Fruit fly (Drosophila melanogaster) whole organism, embryonic: ENCODE measurements around the gene IFT54.

ENCODE experiments used
- CG10147 ChIP-seq: fragments of 200-800 bp; sonication (Bioruptor generic); optimal IDR thresholded peaks from 2 replicates; lab custom pipeline; 2019; ENCODE audit warnings: missing biosample characterization, mild to moderate bottlenecking, missing genetic modification characterization, moderate library complexity
- CG13296 ChIP-seq: fragments of 200-800 bp; sonication (Bioruptor generic); optimal IDR thresholded peaks from 3 replicates; lab custom pipeline; 2018; ENCODE audit warnings: missing biosample characterization, mild to moderate bottlenecking, missing genetic modification characterization
- CG15601 ChIP-seq: fragments of 200-800 bp; sonication (Bioruptor generic); optimal IDR thresholded peaks from 3 replicates; lab custom pipeline; 2019; ENCODE audit warnings: missing biosample characterization, mild to moderate bottlenecking, missing genetic modification characterization, moderate library complexity
- CG1603 ChIP-seq: fragments of 200-800 bp; sonication (Bioruptor generic); optimal IDR thresholded peaks from 2 replicates; lab custom pipeline; 2019; ENCODE audit warnings: missing biosample characterization, mild to moderate bottlenecking, missing genetic modification characterization, moderate library complexity
- CG17186 ChIP-seq: fragments of 200-800 bp; sonication (Bioruptor generic); optimal IDR thresholded peaks from 3 replicates; lab custom pipeline; 2017; ENCODE audit warnings: missing biosample characterization, missing genetic modification reagents, missing genetic modification characterization
- CG17385 ChIP-seq: fragments of 200-800 bp; sonication (Bioruptor generic); optimal IDR thresholded peaks from 3 replicates; lab custom pipeline; 2018; ENCODE audit warnings: missing biosample characterization, mild to moderate bottlenecking, missing genetic modification characterization
- CG17612 ChIP-seq: fragments of 200-800 bp; sonication (Bioruptor generic); IDR thresholded peaks from 2 replicates; pipeline ENCODE4 v1.3.6; 2022; ENCODE audit warnings: missing biosample characterization, missing genetic modification characterization
- CG1832 ChIP-seq: fragments of 200-800 bp; sonication (Bioruptor generic); optimal IDR thresholded peaks from 2 replicates; lab custom pipeline; 2017; ENCODE audit warnings: missing biosample characterization, mild to moderate bottlenecking, missing genetic modification characterization, inconsistent platforms
- CG34224 ChIP-seq: fragments of 200-800 bp; sonication (Bioruptor generic); IDR thresholded peaks from 3 replicates; pipeline ENCODE4 v1.3.6; 2022; ENCODE audit warnings: missing biosample characterization, missing genetic modification characterization; ENCODE audit not compliant: partially characterized antibody
- CG3995 ChIP-seq: fragments of 200-800 bp; sonication (Bioruptor generic); optimal IDR thresholded peaks from 3 replicates; lab custom pipeline; 2016; ENCODE audit warnings: missing biosample characterization, missing genetic modification characterization
- CG4282 ChIP-seq: fragments of 200-800 bp; sonication (Bioruptor generic); optimal IDR thresholded peaks from 2 replicates; lab custom pipeline; 2016; ENCODE audit warnings: missing biosample characterization, missing genetic modification characterization
- CG4404 ChIP-seq: fragments of 200-800 bp; sonication (Bioruptor generic); IDR thresholded peaks from 2 replicates; pipeline ENCODE4 v1.3.6; 2022; ENCODE audit warnings: missing biosample characterization, missing genetic modification characterization
- CG4424 ChIP-seq: fragments of 200-800 bp; sonication (Bioruptor generic); optimal IDR thresholded peaks from 3 replicates; lab custom pipeline; 2016; ENCODE audit warnings: missing biosample characterization, missing genetic modification characterization
- CG7745 ChIP-seq: fragments of 200-800 bp; sonication (Bioruptor generic); optimal IDR thresholded peaks from 2 replicates; lab custom pipeline; 2018; ENCODE audit warnings: missing biosample characterization, mild to moderate bottlenecking, missing genetic modification characterization, moderate library complexity
- CG8290 ChIP-seq, 3 experiments: fragments of 200-800 bp; sonication (Bioruptor generic); optimal IDR thresholded peaks; 2 replicates each; lab custom pipeline; 2016 to 2019; ENCODE audit warnings: missing biosample characterization in 3 of 3, missing genetic modification characterization in 3 of 3, mild to moderate bottlenecking in 2 of 3, moderate library complexity in 1 of 3
- Deaf1 ChIP-seq: fragments of 200-800 bp; optimal IDR thresholded peaks from 3 replicates; lab custom pipeline; 2019; ENCODE audit warnings: missing biosample characterization, mild to moderate bottlenecking, missing genetic modification characterization, moderate library complexity
- Drgx ChIP-seq: fragments of 200-800 bp; sonication (Bioruptor generic); IDR thresholded peaks from 2 replicates; pipeline ENCODE4 v1.3.6; 2022; ENCODE audit warnings: missing biosample characterization, missing genetic modification characterization
- Hr51 ChIP-seq, 2 experiments: fragments of 200-800 bp; sonication (Bioruptor generic); optimal IDR thresholded peaks; 2 replicates in 1 of 2; 3 replicates in 1 of 2; lab custom pipeline; 2016 to 2018; ENCODE audit warnings: missing biosample characterization in 2 of 2, missing genetic modification characterization in 2 of 2, mild to moderate bottlenecking in 1 of 2, moderate library complexity in 1 of 2
- Med ChIP-seq: fragments of 200-800 bp; sonication (Bioruptor generic); peaks from one replicate; lab custom pipeline; 2016; ENCODE audit warnings: missing biosample characterization, missing genetic modification characterization, mild to moderate bottlenecking, inconsistent platforms, moderate library complexity
- NC2α ChIP-seq: fragments of 200-800 bp; sonication (Bioruptor generic); optimal IDR thresholded peaks from 2 replicates; lab custom pipeline; 2016; ENCODE audit warnings: missing biosample characterization, missing genetic modification characterization
- Rfx ChIP-seq: fragments of 200-800 bp; sonication (Bioruptor generic); IDR thresholded peaks from 2 replicates; pipeline ENCODE4 v1.3.6; 2022; ENCODE audit warnings: missing biosample characterization, missing genetic modification characterization
- Scr ChIP-seq: fragments of 200-800 bp; sonication (Bioruptor generic); IDR thresholded peaks from 2 replicates; pipeline ENCODE4 v1.3.6; 2022; ENCODE audit warnings: missing biosample characterization, missing genetic modification characterization; ENCODE audit not compliant: partially characterized antibody
- Trl ChIP-seq, 3 experiments: fragments of >200 bp in 2 of 3; fragments of 200-800 bp in 1 of 3; sonication (Bioruptor generic) in 1 of 3; optimal IDR thresholded peaks; 2 replicates in 1 of 3; 3 replicates in 2 of 3; lab custom pipeline; 2016 to 2017; ENCODE audit warnings: missing biosample characterization in 1 of 3, missing genetic modification characterization in 1 of 3
- abd-A ChIP-seq: fragments of 200-800 bp; sonication (Bioruptor generic); optimal IDR thresholded peaks from 3 replicates; lab custom pipeline; 2019; ENCODE audit warnings: missing biosample characterization, mild to moderate bottlenecking, missing genetic modification characterization, moderate library complexity
- bbx ChIP-seq: fragments of 200-800 bp; sonication (Bioruptor generic); IDR thresholded peaks from 2 replicates; pipeline ENCODE4 v1.3.6; 2022; ENCODE audit warnings: missing biosample characterization, missing genetic modification characterization; ENCODE audit not compliant: partially characterized antibody
- cato ChIP-seq: fragments of 200-800 bp; sonication (Bioruptor generic); optimal IDR thresholded peaks from 2 replicates; lab custom pipeline; 2016; ENCODE audit warnings: missing biosample characterization, missing genetic modification characterization, borderline replicate concordance
- caup ChIP-seq: fragments of 200-800 bp; sonication (Bioruptor generic); optimal IDR thresholded peaks from 3 replicates; lab custom pipeline; 2017; ENCODE audit warnings: missing biosample characterization, mild to moderate bottlenecking, missing genetic modification characterization, moderate library complexity; ENCODE audit not compliant: severe bottlenecking
- crp ChIP-seq, 2 experiments: fragments of 200-800 bp; sonication (Bioruptor generic); optimal IDR thresholded peaks; 2 replicates in 1 of 2; 3 replicates in 1 of 2; lab custom pipeline; 2017; ENCODE audit warnings: missing biosample characterization in 2 of 2, missing genetic modification characterization in 2 of 2, mild to moderate bottlenecking in 1 of 2, moderate library complexity in 1 of 2
- dimm ChIP-seq: fragments of 200-800 bp; sonication (Bioruptor generic); IDR thresholded peaks from 2 replicates; pipeline ENCODE4 v1.3.6; 2022; ENCODE audit warnings: missing biosample characterization, missing genetic modification characterization
- grau ChIP-seq: fragments of 200-800 bp; optimal IDR thresholded peaks from 3 replicates; lab custom pipeline; 2019; ENCODE audit warnings: missing biosample characterization, mild to moderate bottlenecking, missing genetic modification characterization, moderate library complexity
- lab ChIP-seq: fragments of 200-800 bp; sonication (Bioruptor generic); optimal IDR thresholded peaks from 3 replicates; lab custom pipeline; 2017; ENCODE audit warnings: missing biosample characterization, missing genetic modification characterization, mild to moderate bottlenecking, moderate library complexity, missing genetic modification reagents
- mirr ChIP-seq: fragments of 200-800 bp; sonication (Bioruptor generic); optimal IDR thresholded peaks from 3 replicates; lab custom pipeline; 2018; ENCODE audit warnings: missing biosample characterization, mild to moderate bottlenecking, missing genetic modification characterization
- nerfin-2 ChIP-seq: fragments of 200-800 bp; sonication (Bioruptor generic); IDR thresholded peaks from 2 replicates; pipeline ENCODE4 v1.3.6; 2022; ENCODE audit warnings: missing biosample characterization, missing genetic modification characterization; ENCODE audit not compliant: partially characterized antibody
- phol ChIP-seq: fragments of 200-800 bp; sonication (Bioruptor generic); optimal IDR thresholded peaks from 3 replicates; lab custom pipeline; 2018; ENCODE audit warnings: missing biosample characterization, mild to moderate bottlenecking, missing genetic modification characterization, moderate library complexity
- psq ChIP-seq: fragments of 200-800 bp; sonication (Bioruptor generic); optimal IDR thresholded peaks from 2 replicates; lab custom pipeline; 2017; ENCODE audit warnings: missing biosample characterization, missing genetic modification characterization
- row ChIP-seq: fragments of 200-800 bp; sonication (Bioruptor generic); IDR thresholded peaks from 3 replicates; pipeline ENCODE4 v1.3.6; 2022; ENCODE audit warnings: missing biosample characterization, missing genetic modification characterization
- sd ChIP-seq: fragments of 200-800 bp; sonication (Bioruptor generic); optimal IDR thresholded peaks from 3 replicates; lab custom pipeline; 2018; ENCODE audit warnings: missing biosample characterization, mild to moderate bottlenecking, missing genetic modification characterization, moderate library complexity
- sens ChIP-seq: fragments of 200-800 bp; sonication (Bioruptor generic); peaks from one replicate; lab custom pipeline; 2016; ENCODE audit warnings: missing biosample characterization, missing genetic modification characterization
- slbo ChIP-seq: fragments of 200-800 bp; sonication (Bioruptor generic); IDR thresholded peaks from 2 replicates; pipeline ENCODE4 v1.3.6; 2022; ENCODE audit warnings: missing biosample characterization, missing genetic modification characterization
- tio ChIP-seq: fragments of 200-800 bp; sonication (Bioruptor generic); optimal IDR thresholded peaks from 2 replicates; lab custom pipeline; 2017; ENCODE audit warnings: missing biosample characterization, missing genetic modification characterization, inconsistent platforms
- toy ChIP-seq: fragments of 200-800 bp; sonication (Bioruptor generic); IDR thresholded peaks from 2 replicates; pipeline ENCODE4 v1.3.6; 2022; ENCODE audit warnings: missing biosample characterization, missing genetic modification characterization
- vvl ChIP-seq: fragments of 200-800 bp; sonication (Bioruptor generic); IDR thresholded peaks from 2 replicates; pipeline ENCODE4 v1.3.6; 2022; ENCODE audit warnings: missing biosample characterization, missing genetic modification characterization

The IFT54 gene

dm6 chr3R:14279311-14279998 is 22.8 kb upstream of the IFT54 start (continued):
- peak; percentile 17 for TF ChIP-seq CG13296
- peak; percentile 13 for TF ChIP-seq caup (GFP tag; lab: Kevin White, UChicago)
- TF ChIP-seq CG17612 (GFP tag; lab: Robert Waterston, UW) = 0 out of 2 replicates have a peak, but pooled peaks have one; percentile 19
- TF ChIP-seq Hr51 (GFP tag; optimal IDR thresholded peaks at IDR 0.05; lab: Kevin White, UChicago) = peak in 1 of 2 experiments; percentile 52
- peak; percentile 27 for TF ChIP-seq CG10147 (GFP tag; lab: Kevin White, UChicago)
- no peak for TF ChIP-seq NC2α (GFP tag; lab: Kevin White, UChicago)
- peak; percentile 51 for TF ChIP-seq grau
- TF ChIP-seq dimm = no peak
- peak; percentile 13 for TF ChIP-seq CG4424 (GFP tag; lab: Kevin White, UChicago)
- peak; percentile 29; the same call in 1 of the 2 replicates for TF ChIP-seq slbo (GFP tag; lab: Robert Waterston, UW)
- TF ChIP-seq, all 482 proteins: peak for 88

dm6 chr3R:14280324-14280723 is 21.9 kb upstream of the IFT54 start:
- no peak for TF ChIP-seq CG3995 (GFP tag; lab: Kevin White, UChicago)
- TF ChIP-seq CG4282 = no peak
- TF ChIP-seq tio (GFP tag; lab: Kevin White, UChicago) = no peak
- TF ChIP-seq cato (GFP tag; lab: Kevin White, UChicago) = no peak
- no peak for TF ChIP-seq bbx (GFP tag; lab: Robert Waterston, UW)
- TF ChIP-seq CG4404 (GFP tag; lab: Robert Waterston, UW) = no peak
- peak; percentile 33 for TF ChIP-seq sens (GFP tag; lab: Kevin White, UChicago)
- no peak for TF ChIP-seq CG1603 (tag; lab: Kevin White, UChicago)
- peak; percentile 50 for TF ChIP-seq Drgx
- TF ChIP-seq crp (GFP tag; optimal IDR thresholded peaks at IDR 0.05; lab: Kevin White, UChicago) = no peak

- TF ChIP-seq CG17385 (GFP tag; lab: Kevin White, UChicago) = peak; percentile 40
- TF ChIP-seq toy = no peak
- TF ChIP-seq Deaf1 = peak; percentile 98
- peak; percentile 77 for TF ChIP-seq CG1832
- TF ChIP-seq vvl (GFP tag; lab: Robert Waterston, UW) = peak; percentile 36
- peak; percentile 22 for TF ChIP-seq mirr (GFP tag; lab: Kevin White, UChicago)
- no peak for TF ChIP-seq phol (tag; lab: Kevin White, UChicago)
- TF ChIP-seq sd = peak; percentile 85
- TF ChIP-seq lab (GFP tag; lab: Kevin White, UChicago) = peak; percentile 16
- peak; percentile 10; the same call in 1 of the 3 replicates for TF ChIP-seq row
- TF ChIP-seq Rfx (GFP tag; lab: Robert Waterston, UW) = 0 out of 2 replicates have a peak, but pooled peaks have one; percentile 6
- TF ChIP-seq CG34224 (GFP tag; lab: Robert Waterston, UW) = 0 out of 3 replicates have a peak, but pooled peaks have one; percentile 12
- TF ChIP-seq CG15601 (tag; lab: Kevin White, UChicago) = no peak
- TF ChIP-seq nerfin-2 (GFP tag; lab: Robert Waterston, UW) = no peak
- peak; percentile 63 to 83 for TF ChIP-seq Trl (optimal IDR thresholded peaks at IDR 0.05; lab: Kevin White, UChicago)
- TF ChIP-seq Trl (GFP tag; optimal IDR thresholded peaks at IDR 0.05; lab: Kevin White, UChicago) = no peak
- peak; percentile 63 for TF ChIP-seq abd-A
- TF ChIP-seq grau = peak; percentile 54
- TF ChIP-seq CG17186 (GFP tag; lab: Kevin White, UChicago) = no peak
- TF ChIP-seq slbo (GFP tag; lab: Robert Waterston, UW) = 0 out of 2 replicates have a peak, but pooled peaks have one; percentile 10
- peak; percentile 14 for TF ChIP-seq Med (GFP tag; lab: Kevin White, UChicago)
- peak; percentile 24 for TF ChIP-seq CG7745 (tag; lab: Kevin White, UChicago)
- TF ChIP-seq psq (GFP tag; lab: Kevin White, UChicago) = no peak
- no peak; the same call in 1 of the 2 replicates for TF ChIP-seq Scr
- TF ChIP-seq CG8290 (GFP tag; optimal IDR thresholded peaks at IDR 0.05; lab: Kevin White, UChicago) = no peak
- peak in 1 of 2 experiments; percentile 9 for TF ChIP-seq CG8290 (tag; optimal IDR thresholded peaks at IDR 0.05; lab: Kevin White, UChicago)
Measured at dm6 chr3R:14282215-14283041, 19.8 kb upstream of the IFT54 start.
